Fruit fly (Drosophila melanogaster) whole organism, embryonic: ENCODE results near the gene Smox.
A peak's percentile ranks its signal among the peaks of the same experiment; 100 is the strongest.

Source experiments
- Blimp-1 ChIP-seq: fragments of 200-800 bp; sonication (Bioruptor generic); optimal IDR thresholded peaks from 3 replicates; lab custom pipeline; 2018; ENCODE audit warnings: missing biosample characterization, missing genetic modification characterization, mild to moderate bottlenecking, moderate library complexity, missing genetic modification reagents
- CG11398 ChIP-seq: fragments of 200-800 bp; sonication (Bioruptor generic); optimal IDR thresholded peaks from 2 replicates; lab custom pipeline; 2016; ENCODE audit warnings: missing biosample characterization, missing genetic modification characterization
- CG11504 ChIP-seq: fragments of 200-800 bp; sonication (Bioruptor generic); optimal IDR thresholded peaks from 3 replicates; lab custom pipeline; 2019; ENCODE audit warnings: missing biosample characterization, mild to moderate bottlenecking, missing genetic modification characterization, moderate library complexity
- CG12391 ChIP-seq: fragments of 200-800 bp; sonication (Bioruptor generic); optimal IDR thresholded peaks from 3 replicates; lab custom pipeline; 2018; ENCODE audit warnings: missing biosample characterization, mild to moderate bottlenecking, missing genetic modification characterization, moderate library complexity
- CG13123 ChIP-seq: fragments of 200-800 bp; sonication (Bioruptor generic); optimal IDR thresholded peaks from 2 replicates; lab custom pipeline; 2016; ENCODE audit warnings: missing biosample characterization, missing genetic modification characterization
- CG14710 ChIP-seq: fragments of 200-800 bp; sonication (Bioruptor generic); optimal IDR thresholded peaks from 3 replicates; lab custom pipeline; 2019; ENCODE audit warnings: missing biosample characterization, mild to moderate bottlenecking, missing genetic modification characterization, moderate library complexity
- CG14860 ChIP-seq: fragments of 200-800 bp; sonication (Bioruptor generic); IDR thresholded peaks from 3 replicates; pipeline ENCODE4 v1.3.6; 2022; ENCODE audit warnings: missing biosample characterization, missing genetic modification characterization; ENCODE audit not compliant: partially characterized antibody
- CG1529 ChIP-seq: fragments of 200-800 bp; sonication (Bioruptor generic); optimal IDR thresholded peaks from 3 replicates; lab custom pipeline; 2018; ENCODE audit warnings: missing biosample characterization, missing genetic modification characterization
- CG1647 ChIP-seq: fragments of 200-800 bp; sonication (Bioruptor generic); optimal IDR thresholded peaks from 3 replicates; lab custom pipeline; 2016; ENCODE audit warnings: missing biosample characterization, missing genetic modification characterization
- CG17361 ChIP-seq: fragments of 200-800 bp; sonication (Bioruptor generic); IDR thresholded peaks from 3 replicates; pipeline ENCODE4 v1.3.6; 2022; ENCODE audit warnings: missing biosample characterization, missing genetic modification characterization
- CG18262 ChIP-seq: fragments of 200-800 bp; optimal IDR thresholded peaks from 3 replicates; lab custom pipeline; 2019; ENCODE audit warnings: missing biosample characterization, mild to moderate bottlenecking, missing genetic modification characterization, moderate library complexity
- CG2712 ChIP-seq: fragments of 200-800 bp; optimal IDR thresholded peaks from 3 replicates; lab custom pipeline; 2019; ENCODE audit warnings: missing biosample characterization, mild to moderate bottlenecking, missing genetic modification characterization, moderate library complexity
- CG4820 ChIP-seq: fragments of 200-800 bp; sonication (Bioruptor generic); optimal IDR thresholded peaks from 3 replicates; lab custom pipeline; 2016; ENCODE audit warnings: missing biosample characterization, missing genetic modification characterization
- CG4854 ChIP-seq: fragments of 200-800 bp; sonication (Bioruptor generic); optimal IDR thresholded peaks from 2 replicates; lab custom pipeline; 2016; ENCODE audit warnings: missing biosample characterization, missing genetic modification characterization, inconsistent platforms
- CG6254 ChIP-seq: fragments of 200-800 bp; sonication (Bioruptor generic); optimal IDR thresholded peaks from 3 replicates; lab custom pipeline; 2017; ENCODE audit warnings: mild to moderate bottlenecking, missing biosample characterization, missing genetic modification reagents, missing genetic modification characterization
- CG7357 ChIP-seq: fragments of 200-800 bp; sonication (Bioruptor generic); IDR thresholded peaks from 3 replicates; pipeline ENCODE4 v1.3.6; 2022; ENCODE audit warnings: missing biosample characterization, missing genetic modification characterization
- CG8388 ChIP-seq: fragments of 200-800 bp; sonication (Bioruptor generic); optimal IDR thresholded peaks from 2 replicates; lab custom pipeline; 2019; ENCODE audit warnings: missing biosample characterization, mild to moderate bottlenecking, missing genetic modification characterization, moderate library complexity
- CG8924 ChIP-seq: fragments of 200-800 bp; optimal IDR thresholded peaks from 3 replicates; lab custom pipeline; 2019; ENCODE audit warnings: missing biosample characterization, mild to moderate bottlenecking, missing genetic modification characterization, moderate library complexity
- CG8944 ChIP-seq: fragments of 200-800 bp; sonication (Bioruptor generic); optimal IDR thresholded peaks from 3 replicates; lab custom pipeline; 2016; ENCODE audit warnings: missing biosample characterization, missing genetic modification characterization
- CoRest ChIP-seq: fragments of 200-800 bp; sonication (Bioruptor generic); optimal IDR thresholded peaks from 3 replicates; lab custom pipeline; 2018; ENCODE audit warnings: missing biosample characterization, mild to moderate bottlenecking, missing genetic modification characterization, moderate library complexity
- D ChIP-seq, 2 experiments: fragments of 200-800 bp in 1 of 2; fragments of >200 bp in 1 of 2; sonication (Bioruptor generic) in 1 of 2; optimal IDR thresholded peaks; 2 replicates in 1 of 2; 3 replicates in 1 of 2; lab custom pipeline; 2017; ENCODE audit warnings: mild to moderate bottlenecking in 1 of 2, missing biosample characterization in 1 of 2, missing genetic modification characterization in 1 of 2, missing genetic modification reagents in 1 of 2
- D19A ChIP-seq: fragments of 200-800 bp; optimal IDR thresholded peaks from 3 replicates; lab custom pipeline; 2019; ENCODE audit warnings: missing biosample characterization, mild to moderate bottlenecking, missing genetic modification characterization, moderate library complexity
- Dfd ChIP-seq, 2 experiments: fragments of >200 bp; optimal IDR thresholded peaks; 2 replicates each; lab custom pipeline; 2017; ENCODE audit warnings: missing biosample characterization in 2 of 2, missing genetic modification characterization in 2 of 2
- Dp ChIP-seq: fragments of 200-800 bp; sonication (Bioruptor generic); optimal IDR thresholded peaks from 2 replicates; lab custom pipeline; 2018; ENCODE audit warnings: missing biosample characterization, mild to moderate bottlenecking, missing genetic modification characterization, moderate library complexity
- HLH54F ChIP-seq: fragments of 200-800 bp; sonication (Bioruptor generic); optimal IDR thresholded peaks from 3 replicates; lab custom pipeline; 2016; ENCODE audit warnings: missing biosample characterization, missing genetic modification characterization
- Hr78 ChIP-seq, 2 experiments: fragments of 200-800 bp in 1 of 2; fragments of >200 bp in 1 of 2; sonication (Bioruptor generic) in 1 of 2; optimal IDR thresholded peaks; 2 replicates each; lab custom pipeline; 2017 to 2019; ENCODE audit warnings: missing biosample characterization in 2 of 2, missing genetic modification characterization in 2 of 2, mild to moderate bottlenecking in 1 of 2, moderate library complexity in 1 of 2
- Med ChIP-seq: fragments of 200-800 bp; sonication (Bioruptor generic); peaks from one replicate; lab custom pipeline; 2016; ENCODE audit warnings: missing biosample characterization, missing genetic modification characterization, mild to moderate bottlenecking, inconsistent platforms, moderate library complexity
- Myb ChIP-seq: fragments of 200-800 bp; sonication (Bioruptor generic); optimal IDR thresholded peaks from 2 replicates; lab custom pipeline; 2016; ENCODE audit warnings: missing biosample characterization, missing genetic modification characterization
- Oli ChIP-seq: fragments of 200-800 bp; sonication (Bioruptor generic); optimal IDR thresholded peaks from 2 replicates; lab custom pipeline; 2018; ENCODE audit warnings: missing biosample characterization, mild to moderate bottlenecking, missing genetic modification characterization, moderate library complexity
- Sox102F ChIP-seq: fragments of 200-800 bp; sonication (Bioruptor generic); optimal IDR thresholded peaks from 2 replicates; lab custom pipeline; 2018; ENCODE audit warnings: missing biosample characterization, mild to moderate bottlenecking, missing genetic modification characterization, moderate library complexity
- Sry-δ ChIP-seq: fragments of 200-800 bp; sonication (Bioruptor generic); optimal IDR thresholded peaks from 2 replicates; lab custom pipeline; 2016; ENCODE audit warnings: missing biosample characterization, missing genetic modification characterization
- Ssrp ChIP-seq: fragments of 200-800 bp; sonication (Bioruptor generic); optimal IDR thresholded peaks from 2 replicates; lab custom pipeline; 2018; ENCODE audit warnings: missing biosample characterization, mild to moderate bottlenecking, missing genetic modification characterization, moderate library complexity
- Xrp1 ChIP-seq: fragments of 200-800 bp; sonication (Bioruptor generic); IDR thresholded peaks from 2 replicates; pipeline ENCODE4 v1.3.6; 2022; ENCODE audit warnings: missing biosample characterization, missing genetic modification characterization
- ap ChIP-seq: fragments of 200-800 bp; sonication (Bioruptor generic); IDR thresholded peaks from 2 replicates; pipeline ENCODE4 v1.3.6; 2022; ENCODE audit warnings: missing biosample characterization, missing genetic modification characterization
- cato ChIP-seq: fragments of 200-800 bp; sonication (Bioruptor generic); optimal IDR thresholded peaks from 2 replicates; lab custom pipeline; 2016; ENCODE audit warnings: missing biosample characterization, missing genetic modification characterization, borderline replicate concordance
- croc ChIP-seq: fragments of 200-800 bp; sonication (Bioruptor generic); conservative IDR thresholded peaks from 3 replicates; pipeline ENCODE4 v1.3.6; 2022; ENCODE audit warnings: missing biosample characterization, missing genetic modification characterization
- dmrt99B ChIP-seq: fragments of 200-800 bp; sonication (Bioruptor generic); optimal IDR thresholded peaks from 2 replicates; lab custom pipeline; 2018; ENCODE audit warnings: missing biosample characterization, mild to moderate bottlenecking, missing genetic modification characterization, moderate library complexity
- fd96Cb ChIP-seq: fragments of 200-800 bp; sonication (Bioruptor generic); optimal IDR thresholded peaks from 2 replicates; lab custom pipeline; 2018; ENCODE audit warnings: missing biosample characterization, mild to moderate bottlenecking, missing genetic modification characterization, moderate library complexity
- gem ChIP-seq: fragments of 200-800 bp; sonication (Bioruptor generic); optimal IDR thresholded peaks from 2 replicates; lab custom pipeline; 2019; ENCODE audit warnings: missing biosample characterization, mild to moderate bottlenecking, missing genetic modification characterization, moderate library complexity
- inv ChIP-seq: fragments of 200-800 bp; sonication (Bioruptor generic); IDR thresholded peaks from 2 replicates; pipeline ENCODE4 v1.3.6; 2022; ENCODE audit warnings: missing biosample characterization, missing genetic modification characterization; ENCODE audit not compliant: partially characterized antibody
- luna ChIP-seq: fragments of 200-800 bp; sonication (Bioruptor generic); optimal IDR thresholded peaks from 2 replicates; lab custom pipeline; 2016; ENCODE audit warnings: missing biosample characterization, missing genetic modification characterization
- nau ChIP-seq: fragments of 200-800 bp; sonication (Bioruptor generic); optimal IDR thresholded peaks from 3 replicates; lab custom pipeline; 2017; ENCODE audit warnings: missing biosample characterization, mild to moderate bottlenecking, missing genetic modification characterization, missing genetic modification reagents
- oc ChIP-seq: fragments of 200-800 bp; sonication (Bioruptor generic); optimal IDR thresholded peaks from 2 replicates; lab custom pipeline; 2018; ENCODE audit warnings: missing biosample characterization, mild to moderate bottlenecking, missing genetic modification characterization, moderate library complexity
- phol ChIP-seq: fragments of 200-800 bp; sonication (Bioruptor generic); optimal IDR thresholded peaks from 3 replicates; lab custom pipeline; 2018; ENCODE audit warnings: missing biosample characterization, mild to moderate bottlenecking, missing genetic modification characterization, moderate library complexity
- rib ChIP-seq: fragments of 200-800 bp; sonication (Bioruptor generic); IDR thresholded peaks from 2 replicates; pipeline ENCODE4 v1.3.6; 2022; ENCODE audit warnings: missing biosample characterization, missing genetic modification characterization
- trem ChIP-seq: fragments of 200-800 bp; optimal IDR thresholded peaks from 3 replicates; lab custom pipeline; 2019; ENCODE audit warnings: missing biosample characterization, mild to moderate bottlenecking, missing genetic modification characterization, moderate library complexity
- unc-4 ChIP-seq: fragments of 200-800 bp; sonication (Bioruptor generic); IDR thresholded peaks from 2 replicates; pipeline ENCODE4 v1.3.6; 2022; ENCODE audit warnings: missing biosample characterization, missing genetic modification characterization; ENCODE audit not compliant: partially characterized antibody
- zf30C ChIP-seq: fragments of 200-800 bp; sonication (Bioruptor generic); optimal IDR thresholded peaks from 3 replicates; lab custom pipeline; 2018; ENCODE audit warnings: missing biosample characterization, mild to moderate bottlenecking, missing genetic modification characterization
- zfh1 ChIP-seq: fragments of 200-800 bp; sonication (Bioruptor generic); IDR thresholded peaks from 3 replicates; pipeline ENCODE4 v1.3.6; 2022; ENCODE audit warnings: missing biosample characterization, missing genetic modification characterization

Smox gene

dm6 chrX:8122834-8123233, 19.2 kb downstream of the Smox start (continued):
- peak; percentile 48 for TF ChIP-seq CG14710
- TF ChIP-seq zfh1 = 0 out of 3 replicates have a peak, but pooled peaks have one; percentile 4
- TF ChIP-seq CG1529 (GFP tag; lab: Kevin White, UChicago) = peak; percentile 14
- TF ChIP-seq Ssrp (tag; lab: Kevin White, UChicago) = peak; percentile 32
- peak; percentile 35 for TF ChIP-seq gem (tag; lab: Kevin White, UChicago)
- TF ChIP-seq trem (tag; lab: Kevin White, UChicago) = peak; percentile 11
- TF ChIP-seq CoRest (tag; lab: Kevin White, UChicago) = peak; percentile 6
- peak; percentile 10 for TF ChIP-seq CG4820 (GFP tag; lab: Kevin White, UChicago)
- TF ChIP-seq Sry-δ (GFP tag; lab: Kevin White, UChicago) = no peak
- no peak for TF ChIP-seq HLH54F (GFP tag; lab: Kevin White, UChicago)
- TF ChIP-seq CG8924 (tag; lab: Kevin White, UChicago) = peak; percentile 18
- TF ChIP-seq Blimp-1 (GFP tag; lab: Kevin White, UChicago) = peak; percentile 83
- peak; percentile 21 for TF ChIP-seq D19A (tag; lab: Kevin White, UChicago)
- no peak for TF ChIP-seq CG1647 (GFP tag; lab: Kevin White, UChicago)
- peak; percentile 0 for TF ChIP-seq CG12391
- TF ChIP-seq CG6254 (GFP tag; lab: Kevin White, UChicago) = peak; percentile 22
- TF ChIP-seq CG17361 (GFP tag; lab: Robert Waterston, UW) = 0 out of 3 replicates have a peak, but pooled peaks have one; percentile 29
- peak; percentile 10 for TF ChIP-seq CG11504 (tag; lab: Kevin White, UChicago)
- TF ChIP-seq CG18262 (tag; lab: Kevin White, UChicago) = peak; percentile 56
- TF ChIP-seq Med (GFP tag; lab: Kevin White, UChicago) = peak; percentile 29
- TF ChIP-seq CG13123 (GFP tag; lab: Kevin White, UChicago) = no peak
- no peak for TF ChIP-seq D (optimal IDR thresholded peaks at IDR 0.05; lab: Kevin White, UChicago)
- TF ChIP-seq D (GFP tag; optimal IDR thresholded peaks at IDR 0.05; lab: Kevin White, UChicago) = peak; percentile 28
- peak; percentile 20 for TF ChIP-seq fd96Cb
- TF ChIP-seq Dfd (GFP tag; optimal IDR thresholded peaks at IDR 0.05; lab: Kevin White, UChicago) = no peak
- TF ChIP-seq Sox102F (GFP tag; lab: Kevin White, UChicago) = peak; percentile 16
- TF ChIP-seq Oli (tag; lab: Kevin White, UChicago) = peak; percentile 27
- TF ChIP-seq CG2712 (tag; lab: Kevin White, UChicago) = peak; percentile 43
- TF ChIP-seq zf30C (GFP tag; lab: Kevin White, UChicago) = peak; percentile 32
- TF ChIP-seq phol (tag; lab: Kevin White, UChicago) = peak; percentile 53
- TF ChIP-seq dmrt99B (tag; lab: Kevin White, UChicago) = peak; percentile 26
- TF ChIP-seq Xrp1 = peak; percentile 17; the same call in 1 of the 2 replicates
- peak; percentile 21 for TF ChIP-seq CG8388 (GFP tag; lab: Kevin White, UChicago)
- TF ChIP-seq, all 482 proteins: peak for 50

DNA sequence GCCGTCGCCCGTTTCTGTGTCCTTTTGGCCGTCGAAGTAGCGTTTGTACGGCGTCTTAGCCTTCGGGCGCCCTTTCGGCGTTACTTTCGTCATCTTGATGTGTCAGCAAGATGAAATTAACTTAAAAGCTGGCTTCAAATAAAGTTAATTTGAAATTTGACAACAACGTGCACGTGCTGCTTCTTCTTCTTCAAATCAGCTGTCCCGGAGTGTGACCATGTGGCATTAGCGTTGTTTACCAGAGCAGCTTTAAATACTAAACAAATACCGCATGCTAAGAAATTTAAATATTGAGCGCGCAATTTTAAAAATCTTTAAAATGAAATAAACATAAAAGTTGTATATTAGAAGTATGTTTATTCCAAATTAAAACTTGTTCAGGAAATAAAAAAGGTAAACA, 21.1 kb downstream of the Smox start, which contains the start of gene CG2260:
TSS of gene CG2260 (minus strand) at position 209 of the 400 bp plus-strand sequence.
- no peak for TF ChIP-seq CG8944 (GFP tag; lab: Kevin White, UChicago)
- TF ChIP-seq cato (GFP tag; lab: Kevin White, UChicago) = no peak
- no peak for TF ChIP-seq CG7357 (GFP tag; lab: Robert Waterston, UW)
- TF ChIP-seq luna (GFP tag; lab: Kevin White, UChicago) = no peak
- no peak for TF ChIP-seq Hr78 (GFP tag; optimal IDR thresholded peaks at IDR 0.05; lab: Kevin White, UChicago)
- TF ChIP-seq CG14860 (GFP tag; lab: Robert Waterston, UW) = no peak
- no peak for TF ChIP-seq CG4854 (GFP tag; lab: Kevin White, UChicago)
- no peak for TF ChIP-seq inv (GFP tag; lab: Robert Waterston, UW)
- no peak for TF ChIP-seq Sry-δ (GFP tag; lab: Kevin White, UChicago)
- TF ChIP-seq Dp = peak; percentile 92
- TF ChIP-seq nau = no peak
- no peak for TF ChIP-seq ap (GFP tag; lab: Robert Waterston, UW)
- no peak for TF ChIP-seq croc (GFP tag; lab: Robert Waterston, UW)
- no peak for TF ChIP-seq rib
- peak; percentile 18 for TF ChIP-seq CG14710
- no peak for TF ChIP-seq CG11398 (GFP tag; lab: Kevin White, UChicago)
- peak; percentile 40 for TF ChIP-seq unc-4 (GFP tag; lab: Robert Waterston, UW)
- TF ChIP-seq oc (tag; lab: Kevin White, UChicago) = no peak
- TF ChIP-seq Myb (GFP tag; lab: Kevin White, UChicago) = peak; percentile 19
